Worm (Caenorhabditis elegans): ENCODE data around the gene atg-16.2.
A peak's percentile ranks its signal among the peaks of the same experiment; 100 is the strongest.

The atg-16.2 gene

DNA sequence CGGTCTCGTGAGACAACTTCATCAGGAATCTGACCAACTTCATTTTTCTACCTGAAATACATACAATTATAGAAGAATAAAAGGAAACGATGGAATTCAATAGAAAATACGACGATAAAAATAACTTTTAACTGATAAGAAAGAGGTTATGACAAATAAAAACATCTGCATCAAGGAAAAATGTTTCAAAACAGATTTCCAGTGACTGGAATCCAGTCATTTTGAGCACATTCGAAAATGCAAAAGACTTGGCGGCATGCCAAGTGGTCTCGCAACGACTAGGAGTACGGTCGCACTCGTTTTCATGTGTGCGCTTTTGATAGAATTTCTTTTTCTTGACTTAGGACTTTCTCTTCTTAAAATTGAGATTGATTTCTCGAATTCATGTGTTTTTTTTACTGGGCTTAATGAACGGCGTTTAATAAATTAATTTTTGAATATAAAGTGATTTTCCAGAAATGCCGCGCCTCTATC, 36.6 kb upstream of the atg-16.2 start, which contains the start of the genes snr-3 and rsp-5 (continued):
- TF ChIP-seq blmp-1 (tag; optimal IDR thresholded peaks at IDR 0.05; ENCODE audit: insufficient read depth) (peak; percentile 10), crh-2 (tag; optimal IDR thresholded peaks at IDR 0.05) (peak; percentile 72), dmd-4 (tag; optimal IDR thresholded peaks at IDR 0.05) (no peak), nhr-129 (tag; optimal IDR thresholded peaks at IDR 0.05) (peak; percentile 82), aly-2 (tag; optimal IDR thresholded peaks at IDR 0.05) (no peak), gmeb-1 (tag; optimal IDR thresholded peaks at IDR 0.05) (peak; percentile 79), mab-5 (tag; optimal IDR thresholded peaks at IDR 0.05) (peak; percentile 7)

DNA sequence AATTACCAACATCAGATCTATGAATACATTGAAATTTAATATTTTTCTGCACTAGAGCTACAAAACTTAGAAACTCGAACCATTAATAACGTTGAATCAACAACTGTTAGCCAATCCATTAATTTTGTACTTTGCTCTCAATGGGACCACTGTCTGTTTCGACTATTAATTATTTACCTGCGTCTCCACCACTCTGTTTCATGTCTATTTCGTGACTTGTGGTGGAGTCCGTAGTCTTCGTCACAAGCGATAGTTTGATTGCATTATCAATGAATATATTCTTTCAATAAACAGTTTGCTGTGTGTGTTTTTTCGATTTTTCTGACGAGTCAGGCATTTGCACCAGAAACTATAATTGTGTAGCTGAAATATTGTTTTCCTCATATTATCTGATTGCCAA, 33.2 kb upstream of the atg-16.2 start:
- TF ChIP-seq F13H6.1 (tag; optimal IDR thresholded peaks at IDR 0.05) (peak; percentile 47), mab-5 (tag; optimal IDR thresholded peaks at IDR 0.05) (peak; percentile 67), nhr-129 (tag; optimal IDR thresholded peaks at IDR 0.05) (peak; percentile 12), crh-2 (tag; optimal IDR thresholded peaks at IDR 0.05) (peak; percentile 36), fos-1 (tag; optimal IDR thresholded peaks at IDR 0.05) (peak; percentile 66), unc-62 (GFP tag; optimal IDR thresholded peaks at IDR 0.05) (no peak), lsy-2 (tag; optimal IDR thresholded peaks at IDR 0.05) (peak in 1 of 2 experiments; percentile 51), nhr-10 (tag; optimal IDR thresholded peaks at IDR 0.05) (no peak), elt-3 (tag; optimal IDR thresholded peaks at IDR 0.05) (no peak), sma-9 (GFP tag; optimal IDR thresholded peaks at IDR 0.05) (peak; percentile 47), sma-9 (tag; optimal IDR thresholded peaks at IDR 0.05) (no peak)

DNA sequence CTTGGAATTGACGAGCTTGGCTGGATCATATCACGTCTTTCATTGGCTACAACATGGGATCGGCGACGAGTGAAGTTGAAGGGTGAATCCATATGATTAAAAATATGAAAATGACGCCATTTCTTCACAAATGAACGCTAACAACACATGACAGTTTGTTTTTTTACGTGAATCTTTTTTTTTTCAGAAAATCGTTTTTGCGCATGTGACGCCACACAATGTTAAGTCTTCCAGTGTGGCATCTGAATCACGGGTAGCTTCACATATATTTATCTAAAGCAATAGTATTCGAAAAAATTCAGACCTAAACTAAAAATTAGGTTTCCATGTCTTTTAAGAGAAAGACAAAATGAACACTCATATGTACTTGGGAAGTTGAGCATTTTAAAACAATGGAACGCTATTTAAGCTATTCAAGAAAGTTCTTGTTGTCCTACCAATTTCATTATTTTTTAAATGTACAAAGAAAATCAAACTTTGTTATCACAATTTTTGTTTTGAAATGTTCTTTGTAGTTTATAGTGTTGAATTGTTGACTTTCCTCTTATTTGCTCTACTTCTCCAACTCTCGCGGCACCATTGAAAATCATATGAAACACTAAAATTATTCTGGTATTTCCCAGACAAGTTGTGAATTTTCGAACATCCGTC, 31.8 kb upstream of the atg-16.2 start, which contains the start of the genes lido-16 and plpp-1.2:
Gene lido-16 (minus strand): TSS at position 101 of the 651 bp plus-strand sequence.
Gene plpp-1.2 (plus strand): TSS at position 601 of the 651 bp plus-strand sequence.
- TF ChIP-seq lin-13 (GFP tag; optimal IDR thresholded peaks at IDR 0.05) (no peak), crh-2 (tag; optimal IDR thresholded peaks at IDR 0.05) (no peak), nhr-77 (tag; optimal IDR thresholded peaks at IDR 0.05) (no peak), ZK546.5 (tag; optimal IDR thresholded peaks at IDR 0.05) (no peak), skn-1 (tag; optimal IDR thresholded peaks at IDR 0.05) (no peak), sma-9 (GFP tag; optimal IDR thresholded peaks at IDR 0.05) (no peak), sma-9 (tag; optimal IDR thresholded peaks at IDR 0.05) (no peak), nhr-6 (tag; optimal IDR thresholded peaks at IDR 0.05) (no peak), aly-2 (tag; optimal IDR thresholded peaks at IDR 0.05) (no peak), dmd-4 (tag; optimal IDR thresholded peaks at IDR 0.05) (no peak), alr-1 (tag; optimal IDR thresholded peaks at IDR 0.05) (no peak), Y55F3AM.14 (GFP tag; optimal IDR thresholded peaks at IDR 0.05) (no peak), C34F6.9 (tag; optimal IDR thresholded peaks at IDR 0.05) (no peak), lin-39 (tag; optimal IDR thresholded peaks at IDR 0.05) (no peak), ceh-82 (tag; optimal IDR thresholded peaks at IDR 0.05) (no peak), lsy-2 (tag; optimal IDR thresholded peaks at IDR 0.05) (no peak), blmp-1 (tag; optimal IDR thresholded peaks at IDR 0.05; ENCODE audit: insufficient read depth) (no peak)

DNA sequence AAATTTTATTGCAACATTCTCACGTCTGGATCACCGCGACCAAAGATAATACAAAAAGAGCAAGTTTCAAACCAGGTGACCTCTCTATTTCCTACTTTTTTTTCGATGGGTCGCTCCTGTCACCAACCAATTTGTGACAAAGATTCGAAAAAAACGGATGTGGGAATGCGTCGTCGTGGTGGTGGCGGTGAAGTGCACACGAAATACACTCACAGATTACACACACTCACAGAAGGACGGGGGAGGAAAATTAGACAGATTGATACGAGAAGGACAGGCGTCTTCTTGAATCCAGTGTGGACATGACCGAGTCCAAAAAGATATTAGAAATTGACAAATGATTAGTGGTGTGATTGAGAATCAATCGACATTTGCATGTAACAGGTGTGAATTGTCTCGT, 29.6 kb upstream of the atg-16.2 start:
- TF ChIP-seq mab-5 (tag; optimal IDR thresholded peaks at IDR 0.05) (no peak), nhr-11 (tag; optimal IDR thresholded peaks at IDR 0.05) (no peak), lin-13 (GFP tag; optimal IDR thresholded peaks at IDR 0.05) (no peak), fos-1 (tag; optimal IDR thresholded peaks at IDR 0.05) (no peak)

DNA sequence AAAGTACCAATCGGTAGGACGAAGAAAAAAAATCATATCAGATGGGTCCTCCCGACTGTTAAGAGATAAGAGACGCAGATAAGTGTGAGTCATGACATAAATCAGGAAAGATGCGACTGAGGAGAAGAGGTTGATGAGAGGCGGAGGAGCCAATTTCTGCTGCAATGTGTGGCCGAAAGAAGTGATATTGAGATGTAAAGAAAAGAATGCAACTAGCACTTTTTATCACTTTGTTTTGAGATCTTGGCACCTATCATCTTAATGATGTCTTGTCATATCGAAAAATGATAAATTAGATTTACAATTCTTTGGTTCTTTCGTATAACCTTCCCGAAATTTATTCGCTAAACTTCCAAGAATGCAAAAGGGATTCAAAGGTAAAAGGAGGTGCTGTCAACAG, 28.9 kb upstream of the atg-16.2 start, which contains the start of gene del-10:
Gene del-10 (minus strand): TSS at position 24 of the 400 bp plus-strand sequence.
- peak; percentile 27 for TF ChIP-seq sma-9 (GFP tag; optimal IDR thresholded peaks at IDR 0.05)
- TF ChIP-seq sma-9 (tag; optimal IDR thresholded peaks at IDR 0.05) = no peak
- TF ChIP-seq F13H6.1 (tag; optimal IDR thresholded peaks at IDR 0.05) = peak; percentile 0
- no peak for TF ChIP-seq ztf-11 (tag; optimal IDR thresholded peaks at IDR 0.05)
- no peak for TF ChIP-seq mdl-1 (tag; optimal IDR thresholded peaks at IDR 0.05)

DNA sequence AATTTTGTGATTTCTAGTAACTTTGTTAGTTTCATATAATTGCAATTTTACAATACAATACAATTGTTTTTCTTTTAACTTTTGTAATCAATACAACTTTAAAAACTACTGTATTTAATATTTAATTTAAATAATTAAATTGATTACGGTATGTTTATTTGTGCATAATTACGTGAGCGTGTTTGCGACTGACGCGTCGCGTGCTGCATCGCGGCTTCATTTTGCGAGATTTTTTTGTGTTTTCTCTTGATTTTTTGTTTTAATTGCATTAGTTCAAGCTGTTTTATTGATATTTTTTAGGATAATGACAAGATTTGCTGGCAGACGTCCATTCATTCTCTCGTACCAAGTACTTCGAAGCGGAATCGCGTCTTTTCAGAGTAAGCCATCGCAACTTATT, 23.5 kb upstream of the atg-16.2 start, which contains the start of gene T28D9.4:
Gene T28D9.4 (plus strand): TSS at position 301 of the 400 bp plus-strand sequence.
- TF ChIP-seq aly-2 (tag; optimal IDR thresholded peaks at IDR 0.05) (no peak), snpc-4 (tag; optimal IDR thresholded peaks at IDR 0.05) (no peak), elt-1 (tag; optimal IDR thresholded peaks at IDR 0.05) (no peak)

Measured in whole organism, L2 larva.